Fruit fly (Drosophila melanogaster) whole organism, embryonic: ENCODE results near the gene mRRF2.

Source experiments
- Atf-2 ChIP-seq: fragments of 200-800 bp; sonication (Bioruptor generic); optimal IDR thresholded peaks from 2 replicates; lab custom pipeline; 2016; ENCODE audit warnings: missing biosample characterization, missing genetic modification characterization
- B-H1 ChIP-seq: fragments of 200-800 bp; sonication (Bioruptor generic); IDR thresholded peaks from 3 replicates; pipeline ENCODE4 v1.3.6; 2022; ENCODE audit warnings: missing biosample characterization, missing genetic modification characterization
- CG10274 ChIP-seq: fragments of 200-800 bp; sonication (Bioruptor generic); optimal IDR thresholded peaks from 3 replicates; lab custom pipeline; 2017; ENCODE audit warnings: missing biosample characterization, mild to moderate bottlenecking, missing genetic modification characterization
- CG10321 ChIP-seq: fragments of 200-800 bp; sonication (Bioruptor generic); IDR thresholded peaks from 2 replicates; pipeline ENCODE4 v1.3.6; 2022; ENCODE audit warnings: missing biosample characterization, missing genetic modification characterization
- CG15514 ChIP-seq: fragments of 200-800 bp; sonication (Bioruptor generic); optimal IDR thresholded peaks from 3 replicates; lab custom pipeline; 2017; ENCODE audit warnings: missing biosample characterization, missing genetic modification characterization, mild to moderate bottlenecking, moderate library complexity, missing genetic modification reagents
- CG18764 ChIP-seq: fragments of 200-800 bp; sonication (Bioruptor generic); optimal IDR thresholded peaks from 3 replicates; lab custom pipeline; 2016; ENCODE audit warnings: missing biosample characterization, missing genetic modification characterization
- CG30020 ChIP-seq: fragments of 200-800 bp; optimal IDR thresholded peaks from 2 replicates; lab custom pipeline; 2019; ENCODE audit warnings: missing biosample characterization, mild to moderate bottlenecking, missing genetic modification characterization, moderate library complexity
- CG30431 ChIP-seq: fragments of 200-800 bp; sonication (Bioruptor generic); optimal IDR thresholded peaks from 2 replicates; lab custom pipeline; 2017; ENCODE audit warnings: missing biosample characterization, missing genetic modification characterization
- CG31441 ChIP-seq: fragments of 200-800 bp; sonication (Bioruptor generic); IDR thresholded peaks from 2 replicates; pipeline ENCODE4 v1.3.6; 2022; ENCODE audit warnings: missing biosample characterization, missing genetic modification characterization
- CG34224 ChIP-seq: fragments of 200-800 bp; sonication (Bioruptor generic); IDR thresholded peaks from 3 replicates; pipeline ENCODE4 v1.3.6; 2022; ENCODE audit warnings: missing biosample characterization, missing genetic modification characterization; ENCODE audit not compliant: partially characterized antibody
- CG4282 ChIP-seq: fragments of 200-800 bp; sonication (Bioruptor generic); optimal IDR thresholded peaks from 2 replicates; lab custom pipeline; 2016; ENCODE audit warnings: missing biosample characterization, missing genetic modification characterization
- CG5180 ChIP-seq: fragments of 200-800 bp; sonication (Bioruptor generic); optimal IDR thresholded peaks from 3 replicates; lab custom pipeline; 2017; ENCODE audit warnings: missing biosample characterization, missing genetic modification characterization, mild to moderate bottlenecking, moderate library complexity, missing genetic modification reagents
- CG6813 ChIP-seq: fragments of 200-800 bp; sonication (Bioruptor generic); optimal IDR thresholded peaks from 2 replicates; lab custom pipeline; 2017; ENCODE audit warnings: missing biosample characterization, missing genetic modification characterization, mild to moderate bottlenecking, moderate library complexity, missing genetic modification reagents
- CG7271 ChIP-seq: fragments of 200-800 bp; sonication (Bioruptor generic); optimal IDR thresholded peaks from 2 replicates; lab custom pipeline; 2018; ENCODE audit warnings: missing biosample characterization, mild to moderate bottlenecking, missing genetic modification characterization, moderate library complexity
- CG7372 ChIP-seq: fragments of 200-800 bp; sonication (Bioruptor generic); IDR thresholded peaks from 2 replicates; pipeline ENCODE4 v1.3.6; 2022; ENCODE audit warnings: missing biosample characterization, missing genetic modification characterization
- CG7928 ChIP-seq: fragments of 200-800 bp; sonication (Bioruptor generic); optimal IDR thresholded peaks from 2 replicates; lab custom pipeline; 2017; ENCODE audit warnings: missing biosample characterization, mild to moderate bottlenecking, missing genetic modification characterization
- CG9727 ChIP-seq: fragments of 200-800 bp; sonication (Bioruptor generic); optimal IDR thresholded peaks from 3 replicates; lab custom pipeline; 2017; ENCODE audit warnings: missing biosample characterization, mild to moderate bottlenecking, missing genetic modification characterization
- D ChIP-seq, 2 experiments: fragments of 200-800 bp in 1 of 2; fragments of >200 bp in 1 of 2; sonication (Bioruptor generic) in 1 of 2; optimal IDR thresholded peaks; 2 replicates in 1 of 2; 3 replicates in 1 of 2; lab custom pipeline; 2017; ENCODE audit warnings: mild to moderate bottlenecking in 1 of 2, missing biosample characterization in 1 of 2, missing genetic modification characterization in 1 of 2, missing genetic modification reagents in 1 of 2
- HLH54F ChIP-seq: fragments of 200-800 bp; sonication (Bioruptor generic); optimal IDR thresholded peaks from 3 replicates; lab custom pipeline; 2016; ENCODE audit warnings: missing biosample characterization, missing genetic modification characterization
- Hey ChIP-seq: fragments of 200-800 bp; sonication (Bioruptor generic); optimal IDR thresholded peaks from 3 replicates; lab custom pipeline; 2018; ENCODE audit warnings: missing biosample characterization, mild to moderate bottlenecking, missing genetic modification characterization
- Mad ChIP-seq: fragments of 200-800 bp; sonication (Bioruptor generic); optimal IDR thresholded peaks from 2 replicates; lab custom pipeline; 2016; ENCODE audit warnings: missing biosample characterization, missing genetic modification characterization
- Taf1 ChIP-seq: fragments of 200-800 bp; sonication (Bioruptor generic); IDR thresholded peaks from 2 replicates; pipeline ENCODE4 v1.3.6; 2022; ENCODE audit warnings: missing biosample characterization, missing genetic modification characterization
- Tbp ChIP-seq: fragments of >200 bp; optimal IDR thresholded peaks from 2 replicates; lab custom pipeline; 2018; ENCODE audit warnings: missing biosample characterization, missing genetic modification characterization
- ac ChIP-seq: fragments of 200-800 bp; sonication (Bioruptor generic); optimal IDR thresholded peaks from 3 replicates; lab custom pipeline; 2017; ENCODE audit warnings: missing biosample characterization, mild to moderate bottlenecking, missing genetic modification characterization
- al ChIP-seq: fragments of 200-800 bp; sonication (Bioruptor generic); IDR thresholded peaks from 2 replicates; pipeline ENCODE4 v1.3.6; 2022; ENCODE audit warnings: missing biosample characterization, missing genetic modification characterization
- ara ChIP-seq: fragments of 200-800 bp; sonication (Bioruptor generic); IDR thresholded peaks from 2 replicates; pipeline ENCODE4 v1.3.6; 2022; ENCODE audit warnings: missing biosample characterization, missing genetic modification characterization
- bab2 ChIP-seq: fragments of 200-800 bp; sonication (Bioruptor generic); optimal IDR thresholded peaks from 2 replicates; lab custom pipeline; 2016; ENCODE audit warnings: missing biosample characterization, missing genetic modification characterization
- bcd ChIP-seq: fragments of 200-800 bp; sonication (Bioruptor generic); optimal IDR thresholded peaks from 2 replicates; lab custom pipeline; 2017; ENCODE audit warnings: missing biosample characterization, mild to moderate bottlenecking, missing genetic modification characterization
- chif ChIP-seq, 2 experiments: fragments of 200-800 bp; sonication (Bioruptor generic); optimal IDR thresholded peaks; 3 replicates each; lab custom pipeline; 2016; ENCODE audit warnings: missing biosample characterization in 2 of 2, missing genetic modification characterization in 2 of 2
- croc ChIP-seq: fragments of 200-800 bp; sonication (Bioruptor generic); conservative IDR thresholded peaks from 3 replicates; pipeline ENCODE4 v1.3.6; 2022; ENCODE audit warnings: missing biosample characterization, missing genetic modification characterization
- fd3F ChIP-seq: fragments of 200-800 bp; sonication (Bioruptor generic); optimal IDR thresholded peaks from 2 replicates; lab custom pipeline; 2018; ENCODE audit warnings: missing biosample characterization, mild to moderate bottlenecking, missing genetic modification characterization, moderate library complexity
- gce ChIP-seq: fragments of 200-800 bp; sonication (Bioruptor generic); IDR thresholded peaks from 3 replicates; pipeline ENCODE4 v1.3.6; 2022; ENCODE audit warnings: missing biosample characterization, missing genetic modification characterization
- hbn ChIP-seq: fragments of 200-800 bp; sonication (Bioruptor generic); IDR thresholded peaks from 2 replicates; pipeline ENCODE4 v1.3.6; 2022; ENCODE audit warnings: missing biosample characterization, missing genetic modification characterization; ENCODE audit not compliant: partially characterized antibody
- inv ChIP-seq: fragments of 200-800 bp; sonication (Bioruptor generic); IDR thresholded peaks from 2 replicates; pipeline ENCODE4 v1.3.6; 2022; ENCODE audit warnings: missing biosample characterization, missing genetic modification characterization; ENCODE audit not compliant: partially characterized antibody
- knrl ChIP-seq: fragments of 200-800 bp; sonication (Bioruptor generic); IDR thresholded peaks from 3 replicates; pipeline ENCODE4 v1.3.6; 2022; ENCODE audit warnings: missing biosample characterization, missing genetic modification characterization; ENCODE audit not compliant: partially characterized antibody
- nom ChIP-seq: fragments of 200-800 bp; sonication (Bioruptor generic); optimal IDR thresholded peaks from 2 replicates; lab custom pipeline; 2017; ENCODE audit warnings: missing biosample characterization, missing genetic modification characterization, mild to moderate bottlenecking, moderate library complexity, missing genetic modification reagents
- p53 ChIP-seq: fragments of 200-800 bp; sonication (Bioruptor generic); optimal IDR thresholded peaks from 2 replicates; lab custom pipeline; 2016; ENCODE audit warnings: missing biosample characterization, missing genetic modification characterization
- pum ChIP-seq: fragments of 200-800 bp; sonication (Bioruptor generic); optimal IDR thresholded peaks from 2 replicates; lab custom pipeline; 2016; ENCODE audit warnings: missing biosample characterization, missing genetic modification characterization
- pzg ChIP-seq: fragments of 200-800 bp; sonication (Bioruptor generic); optimal IDR thresholded peaks from 3 replicates; lab custom pipeline; 2018; ENCODE audit warnings: missing biosample characterization, mild to moderate bottlenecking, missing genetic modification characterization, moderate library complexity
- sc ChIP-seq, 3 experiments: fragments of >200 bp in 2 of 3; fragments of 200-800 bp in 1 of 3; sonication (Bioruptor generic) in 1 of 3; optimal IDR thresholded peaks; 2 replicates in 2 of 3; 3 replicates in 1 of 3; lab custom pipeline; 2017; ENCODE audit warnings: mild to moderate bottlenecking in 1 of 3, missing biosample characterization in 1 of 3, missing genetic modification characterization in 1 of 3, missing genetic modification reagents in 1 of 3
- sens-2 ChIP-seq: fragments of 200-800 bp; sonication (Bioruptor generic); IDR thresholded peaks from 2 replicates; pipeline ENCODE4 v1.3.6; 2022; ENCODE audit warnings: missing biosample characterization, missing genetic modification characterization
- sim ChIP-seq: fragments of 200-800 bp; sonication (Bioruptor generic); IDR thresholded peaks from 2 replicates; pipeline ENCODE4 v1.3.6; 2022; ENCODE audit warnings: missing biosample characterization, missing genetic modification characterization
- sima ChIP-seq: fragments of 200-800 bp; sonication (Bioruptor generic); optimal IDR thresholded peaks from 2 replicates; lab custom pipeline; 2016; ENCODE audit warnings: missing biosample characterization, missing genetic modification characterization
- slou ChIP-seq: fragments of 200-800 bp; sonication (Bioruptor generic); optimal IDR thresholded peaks from 3 replicates; lab custom pipeline; 2016; ENCODE audit warnings: missing biosample characterization, missing genetic modification characterization
- sr ChIP-seq: fragments of 200-800 bp; sonication (Bioruptor generic); IDR thresholded peaks from 3 replicates; pipeline ENCODE4 v1.3.6; 2022; ENCODE audit warnings: missing biosample characterization, missing genetic modification characterization
- tin ChIP-seq: fragments of 200-800 bp; sonication (Bioruptor generic); optimal IDR thresholded peaks from 3 replicates; lab custom pipeline; 2016; ENCODE audit warnings: missing biosample characterization, missing genetic modification characterization
- tio ChIP-seq: fragments of 200-800 bp; sonication (Bioruptor generic); optimal IDR thresholded peaks from 2 replicates; lab custom pipeline; 2017; ENCODE audit warnings: missing biosample characterization, missing genetic modification characterization, inconsistent platforms
- tna ChIP-seq: fragments of 200-800 bp; sonication (Bioruptor generic); IDR thresholded peaks from 2 replicates; pipeline ENCODE4 v1.3.6; 2022; ENCODE audit warnings: missing biosample characterization, missing genetic modification characterization; ENCODE audit not compliant: partially characterized antibody
- zfh1 ChIP-seq: fragments of 200-800 bp; sonication (Bioruptor generic); IDR thresholded peaks from 3 replicates; pipeline ENCODE4 v1.3.6; 2022; ENCODE audit warnings: missing biosample characterization, missing genetic modification characterization
- zfh2 ChIP-seq: fragments of 200-800 bp; sonication (Bioruptor generic); optimal IDR thresholded peaks from 2 replicates; lab custom pipeline; 2016; ENCODE audit warnings: missing biosample characterization, missing genetic modification characterization

The mRRF2 gene

DNA sequence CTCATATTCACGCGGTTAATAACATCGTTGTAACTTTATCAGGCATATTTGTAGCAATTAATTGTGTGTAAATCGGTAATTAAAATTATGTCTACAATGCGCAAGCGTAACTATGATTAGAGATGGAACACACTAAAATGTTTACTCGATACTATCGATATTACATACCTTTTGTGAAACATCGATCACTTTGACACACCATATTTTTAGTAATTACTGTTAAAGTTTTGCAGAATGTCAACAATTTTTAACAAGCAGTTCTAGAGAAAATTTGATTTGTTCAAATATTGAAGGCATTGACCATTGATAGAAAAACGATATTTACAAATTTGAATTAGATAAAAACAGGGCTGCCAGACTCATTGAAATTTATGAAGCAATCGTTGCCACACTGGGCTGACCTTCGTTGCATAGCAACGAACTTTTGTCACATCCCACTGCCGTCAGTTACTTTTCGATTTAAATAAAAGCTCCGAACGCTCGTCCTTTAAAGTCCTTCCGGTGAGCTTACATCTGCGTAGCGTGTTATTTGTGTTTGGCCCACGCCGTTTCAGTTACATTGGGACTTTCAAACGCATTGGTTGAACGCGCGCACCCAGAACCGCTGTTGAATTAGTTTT lies 25.9 kb downstream of the mRRF2 start, which contains the start of the genes loco and wake (continued):
- TF ChIP-seq CG9727 (GFP tag; lab: Kevin White, UChicago): no peak
- TF ChIP-seq Mad: peak; percentile 16
- no peak for TF ChIP-seq CG4282 (GFP tag; lab: Kevin White, UChicago)
- TF ChIP-seq CG7271 (tag; lab: Kevin White, UChicago): no peak
- peak; percentile 11 for TF ChIP-seq HLH54F (GFP tag; lab: Kevin White, UChicago)
- no peak for TF ChIP-seq sim (GFP tag; lab: Robert Waterston, UW)
- peak; percentile 49 for TF ChIP-seq CG15514 (GFP tag; lab: Kevin White, UChicago)
- TF ChIP-seq bcd: no peak
- no peak for TF ChIP-seq bab2 (GFP tag; lab: Kevin White, UChicago)
- no peak for TF ChIP-seq zfh1 (GFP tag; lab: Robert Waterston, UW)
- TF ChIP-seq Taf1 (GFP tag; lab: Robert Waterston, UW): no peak
- no peak for TF ChIP-seq sc (optimal IDR thresholded peaks at IDR 0.05; lab: Kevin White, UChicago)
- no peak for TF ChIP-seq sc (GFP tag; optimal IDR thresholded peaks at IDR 0.05; lab: Kevin White, UChicago)
- no peak for TF ChIP-seq D (optimal IDR thresholded peaks at IDR 0.05; lab: Kevin White, UChicago)
- TF ChIP-seq D (GFP tag; optimal IDR thresholded peaks at IDR 0.05; lab: Kevin White, UChicago): no peak
- peak; percentile 94 for TF ChIP-seq hbn (GFP tag; lab: Robert Waterston, UW)
- no peak for TF ChIP-seq ara (GFP tag; lab: Robert Waterston, UW)
- TF ChIP-seq chif (GFP tag; optimal IDR thresholded peaks at IDR 0.05; lab: Kevin White, UChicago): no peak
- no peak for TF ChIP-seq sima (GFP tag; lab: Kevin White, UChicago)
- no peak for TF ChIP-seq CG30431 (GFP tag; lab: Kevin White, UChicago)
- TF ChIP-seq tna (GFP tag; lab: Robert Waterston, UW): peak; percentile 69; the same call in 1 of the 2 replicates
- TF ChIP-seq Hey (tag; lab: Kevin White, UChicago): no peak
- TF ChIP-seq al: no peak
- no peak for TF ChIP-seq CG7372
- no peak for TF ChIP-seq p53 (GFP tag; lab: Kevin White, UChicago)
- no peak for TF ChIP-seq CG10321 (GFP tag; lab: Robert Waterston, UW)
- no peak for TF ChIP-seq CG18764
- TF ChIP-seq Atf-2 (GFP tag; lab: Kevin White, UChicago): no peak
- TF ChIP-seq CG31441 (GFP tag; lab: Robert Waterston, UW): no peak
- TF ChIP-seq inv: peak; percentile 84
- TF ChIP-seq B-H1 (GFP tag; lab: Robert Waterston, UW): no peak
- peak; percentile 86 for TF ChIP-seq pzg
- no peak for TF ChIP-seq pum
- peak; percentile 94 for TF ChIP-seq knrl (GFP tag; lab: Robert Waterston, UW)
- no peak for TF ChIP-seq fd3F (GFP tag; lab: Kevin White, UChicago)
- TF ChIP-seq sr (GFP tag; lab: Robert Waterston, UW): no peak
- no peak for TF ChIP-seq CG7928 (GFP tag; lab: Kevin White, UChicago)
- no peak for TF ChIP-seq CG6813 (GFP tag; lab: Kevin White, UChicago)
- no peak for TF ChIP-seq Tbp
- no peak for TF ChIP-seq sens-2 (GFP tag; lab: Robert Waterston, UW)
- no peak for TF ChIP-seq tio (GFP tag; lab: Kevin White, UChicago)
- no peak for TF ChIP-seq CG10274 (GFP tag; lab: Kevin White, UChicago)
- peak; percentile 88 for TF ChIP-seq CG34224 (GFP tag; lab: Robert Waterston, UW)
- TF ChIP-seq gce (GFP tag; lab: Robert Waterston, UW): no peak
- TF ChIP-seq ac (GFP tag; lab: Kevin White, UChicago): no peak
- no peak for TF ChIP-seq zfh2 (GFP tag; lab: Kevin White, UChicago)
- no peak for TF ChIP-seq slou (GFP tag; lab: Kevin White, UChicago)
- TF ChIP-seq tin (GFP tag; lab: Kevin White, UChicago): no peak
- TF ChIP-seq croc (GFP tag; lab: Robert Waterston, UW): no peak
- no peak for TF ChIP-seq nom (GFP tag; lab: Kevin White, UChicago)
- TF ChIP-seq CG5180 (GFP tag; lab: Kevin White, UChicago): no peak
- TF ChIP-seq CG30020: peak; percentile 32
